Worm (Caenorhabditis elegans) whole organism, L3 larva: ENCODE data around the gene F13B6.1.
A peak's percentile ranks its signal among the peaks of the same experiment; 100 is the strongest.

Experiments
- R02D3.7 ChIP-seq: fragments of 150-350 bp; optimal IDR thresholded peaks from 2 replicates; lab custom pipeline; 2014; ENCODE audit warnings: missing biosample characterization, missing genetic modification characterization
- ZK546.5 ChIP-seq: sonication (generic microtip); optimal IDR thresholded peaks from 2 replicates; lab custom pipeline; 2017; ENCODE audit warnings: missing biosample characterization, missing genetic modification characterization
- aly-2 ChIP-seq: fragments of 150-350 bp; optimal IDR thresholded peaks from 2 replicates; lab custom pipeline; 2014; ENCODE audit warnings: missing biosample characterization, missing genetic modification characterization
- ama-1 ChIP-seq: fragments of 150-350 bp; optimal IDR thresholded peaks from 2 replicates; lab custom pipeline; 2018
- ceh-16 ChIP-seq: sonication (generic microtip); optimal IDR thresholded peaks from 2 replicates; lab custom pipeline; 2017; ENCODE audit warnings: missing biosample characterization, missing genetic modification characterization
- ceh-28 ChIP-seq: fragments of 150-350 bp; optimal IDR thresholded peaks from 2 replicates; lab custom pipeline; 2014; ENCODE audit warnings: missing biosample characterization, missing genetic modification reagents, missing genetic modification characterization
- ceh-82 ChIP-seq: fragments of 150-350 bp; optimal IDR thresholded peaks from 2 replicates; lab custom pipeline; 2014; ENCODE audit warnings: missing biosample characterization, missing genetic modification characterization
- ceh-9 ChIP-seq: sonication (generic microtip); optimal IDR thresholded peaks from 2 replicates; lab custom pipeline; 2018; ENCODE audit warnings: missing biosample characterization, missing genetic modification characterization
- egl-27 ChIP-seq: sonication (generic microtip); optimal IDR thresholded peaks from 4 replicates; lab custom pipeline; 2017; ENCODE audit warnings: missing biosample characterization, missing genetic modification reagents, missing genetic modification characterization
- elt-1 ChIP-seq: fragments of 150-350 bp; optimal IDR thresholded peaks from 2 replicates; lab custom pipeline; 2014; ENCODE audit warnings: missing biosample characterization, missing genetic modification characterization
- elt-2 ChIP-seq: sonication (generic microtip); optimal IDR thresholded peaks from 2 replicates; lab custom pipeline; 2016; ENCODE audit warnings: missing genetic modification reagents, mild to moderate bottlenecking, missing genetic modification characterization, missing compliant biosample characterization
- elt-3 ChIP-seq, 3 experiments: fragments of 150-350 bp in 1 of 3; sonication (generic microtip) in 2 of 3; optimal IDR thresholded peaks; 2 replicates in 2 of 3; 4 replicates in 1 of 3; lab custom pipeline; 2014 to 2017; ENCODE audit warnings: missing biosample characterization in 3 of 3, missing genetic modification characterization in 3 of 3
- eor-1 ChIP-seq, 2 experiments: fragments of 150-350 bp; optimal IDR thresholded peaks; 2 replicates each; lab custom pipeline; 2014 to 2018; ENCODE audit warnings: missing biosample characterization in 2 of 2, missing genetic modification characterization in 2 of 2
- fkh-10 ChIP-seq: sonication (generic microtip); optimal IDR thresholded peaks from 2 replicates; lab custom pipeline; 2017; ENCODE audit warnings: missing biosample characterization, missing genetic modification reagents, missing genetic modification characterization
- fkh-2 ChIP-seq: fragments of 150-350 bp; optimal IDR thresholded peaks from 2 replicates; lab custom pipeline; 2014; ENCODE audit warnings: missing biosample characterization, missing genetic modification reagents, missing genetic modification characterization
- fos-1 ChIP-seq: fragments of 150-350 bp; optimal IDR thresholded peaks from 2 replicates; lab custom pipeline; 2014; ENCODE audit warnings: missing biosample characterization, missing genetic modification characterization
- hmg-11 ChIP-seq: sonication (generic microtip); optimal IDR thresholded peaks from 2 replicates; lab custom pipeline; 2016; ENCODE audit warnings: missing genetic modification characterization, missing compliant biosample characterization
- jun-1 ChIP-seq: fragments of 150-350 bp; optimal IDR thresholded peaks from 2 replicates; lab custom pipeline; 2014; ENCODE audit warnings: missing biosample characterization, missing genetic modification reagents, missing genetic modification characterization
- lin-15B ChIP-seq: fragments of 150-350 bp; optimal IDR thresholded peaks from 2 replicates; lab custom pipeline; 2014; ENCODE audit warnings: missing biosample characterization, missing genetic modification characterization
- lin-39 ChIP-seq: fragments of 150-350 bp; optimal IDR thresholded peaks from 2 replicates; lab custom pipeline; 2018; ENCODE audit warnings: missing biosample characterization, missing genetic modification reagents, missing genetic modification characterization
- lsy-12 ChIP-seq: sonication (generic microtip); optimal IDR thresholded peaks from 2 replicates; lab custom pipeline; 2016; ENCODE audit warnings: mild to moderate bottlenecking, missing genetic modification characterization, missing compliant biosample characterization
- mdl-1 ChIP-seq: fragments of 150-350 bp; optimal IDR thresholded peaks from 2 replicates; lab custom pipeline; 2014; ENCODE audit warnings: missing biosample characterization, missing genetic modification characterization
- nfya-1 ChIP-seq: sonication (generic microtip); optimal IDR thresholded peaks from 2 replicates; lab custom pipeline; 2017; ENCODE audit warnings: missing genetic modification characterization, mild to moderate bottlenecking, missing compliant biosample characterization, antibody characterized with exemption, moderate library complexity; ENCODE audit not compliant: insufficient read depth
- nhr-11 ChIP-seq: fragments of 150-350 bp; optimal IDR thresholded peaks from 2 replicates; lab custom pipeline; 2014; ENCODE audit warnings: missing biosample characterization, missing genetic modification characterization
- nhr-12 ChIP-seq: fragments of 150-350 bp; optimal IDR thresholded peaks from 2 replicates; lab custom pipeline; 2014; ENCODE audit warnings: missing biosample characterization, missing genetic modification characterization
- nhr-23 ChIP-seq: fragments of 150-350 bp; optimal IDR thresholded peaks from 2 replicates; lab custom pipeline; 2014; ENCODE audit warnings: missing biosample characterization, missing genetic modification reagents, missing genetic modification characterization
- nhr-237 ChIP-seq: fragments of 150-350 bp; optimal IDR thresholded peaks from 2 replicates; lab custom pipeline; 2014; ENCODE audit warnings: missing biosample characterization, missing genetic modification characterization
- nhr-25 ChIP-seq: sonication (generic microtip); optimal IDR thresholded peaks from 2 replicates; lab custom pipeline; 2017; ENCODE audit warnings: missing biosample characterization, missing genetic modification characterization
- nhr-28 ChIP-seq: fragments of 150-350 bp; optimal IDR thresholded peaks from 2 replicates; lab custom pipeline; 2014; ENCODE audit warnings: missing biosample characterization, missing genetic modification characterization
- nhr-43 ChIP-seq: sonication (generic microtip); optimal IDR thresholded peaks from 2 replicates; lab custom pipeline; 2016; ENCODE audit warnings: mild to moderate bottlenecking, missing genetic modification characterization, missing compliant biosample characterization; ENCODE audit not compliant: poor library complexity, severe bottlenecking
- nhr-76 ChIP-seq: fragments of 150-350 bp; sonication (generic microtip); optimal IDR thresholded peaks from 5 replicates; lab custom pipeline; 2014; ENCODE audit warnings: missing biosample characterization, missing genetic modification characterization
- nhr-77 ChIP-seq: fragments of 150-350 bp; optimal IDR thresholded peaks from 2 replicates; lab custom pipeline; 2014; ENCODE audit warnings: missing biosample characterization, missing genetic modification characterization
- pha-4 ChIP-seq: fragments of 150-350 bp; optimal IDR thresholded peaks from 2 replicates; lab custom pipeline; 2014; ENCODE audit warnings: missing biosample characterization, missing genetic modification reagents, missing genetic modification characterization
- pqm-1 ChIP-seq: fragments of 150-350 bp; optimal IDR thresholded peaks from 2 replicates; lab custom pipeline; 2017; ENCODE audit warnings: missing biosample characterization, missing genetic modification characterization, inconsistent platforms
- sea-2 ChIP-seq: fragments of 150-350 bp; sonication (generic microtip); optimal IDR thresholded peaks from 4 replicates; lab custom pipeline; 2014; ENCODE audit warnings: missing biosample characterization, missing genetic modification reagents, missing genetic modification characterization
- skn-1 ChIP-seq: fragments of 150-350 bp; optimal IDR thresholded peaks from 2 replicates; lab custom pipeline; 2014; ENCODE audit warnings: missing biosample characterization, missing genetic modification characterization
- snpc-4 ChIP-seq: fragments of 150-350 bp; optimal IDR thresholded peaks from 2 replicates; lab custom pipeline; 2014; ENCODE audit warnings: missing biosample characterization, missing genetic modification characterization
- tbx-2 ChIP-seq: sonication (generic microtip); optimal IDR thresholded peaks from 2 replicates; lab custom pipeline; 2016; ENCODE audit warnings: mild to moderate bottlenecking, missing genetic modification characterization, missing compliant biosample characterization
- unc-62 ChIP-seq: fragments of 150-350 bp; sonication (generic microtip); optimal IDR thresholded peaks from 4 replicates; lab custom pipeline; 2014; ENCODE audit warnings: missing biosample characterization, missing genetic modification reagents, missing genetic modification characterization
- zag-1 ChIP-seq: fragments of 150-350 bp; optimal IDR thresholded peaks from 2 replicates; lab custom pipeline; 2014; ENCODE audit warnings: missing biosample characterization, missing genetic modification characterization
- ztf-4 ChIP-seq: fragments of 150-350 bp; optimal IDR thresholded peaks from 2 replicates; lab custom pipeline; 2014; ENCODE audit warnings: missing biosample characterization, missing genetic modification characterization

The F13B6.1 gene

ce11 chrIV:7506711-7507110 is 50.4 kb downstream of the F13B6.1 start:
- TF ChIP-seq nfya-1 = no peak
- no peak for TF ChIP-seq nhr-12 (tag; lab: Kevin White, UChicago)
- no peak for TF ChIP-seq tbx-2 (tag; lab: Kevin White, UChicago)
- no peak for TF ChIP-seq lsy-12 (tag; lab: Kevin White, UChicago)
- no peak for TF ChIP-seq hmg-11 (tag; lab: Kevin White, UChicago)
- TF ChIP-seq R02D3.7 (tag; lab: Kevin White, UChicago) = no peak
- no peak for TF ChIP-seq elt-3 (tag; optimal IDR thresholded peaks at IDR 0.05; lab: Kevin White, UChicago)
- no peak for TF ChIP-seq nhr-23
- no peak for TF ChIP-seq fkh-10
- no peak for TF ChIP-seq jun-1 (tag; lab: Kevin White, UChicago)
- no peak for TF ChIP-seq ama-1 (lab: Kevin White, UChicago)
- TF ChIP-seq pqm-1 (tag; lab: Kevin White, UChicago) = no peak
- no peak for TF ChIP-seq unc-62 (GFP tag; lab: Kevin White, UChicago)
- TF ChIP-seq nhr-11 (tag; lab: Kevin White, UChicago) = no peak
- no peak for TF ChIP-seq nhr-77 (tag; lab: Kevin White, UChicago)

ce11 chrIV:7507305-7507704 is 51.0 kb downstream of the F13B6.1 start:
- no peak for TF ChIP-seq fkh-2
- TF ChIP-seq snpc-4 (tag; lab: Kevin White, UChicago) = no peak
- TF ChIP-seq nhr-43 (tag; lab: Kevin White, UChicago) = peak; percentile 52
- TF ChIP-seq ztf-4 (tag; lab: Kevin White, UChicago) = no peak
- no peak for TF ChIP-seq egl-27 (tag; lab: Kevin White, UChicago)
- TF ChIP-seq fos-1 (tag; lab: Kevin White, UChicago) = no peak
- TF ChIP-seq ceh-82 (tag; lab: Kevin White, UChicago) = no peak
- no peak for TF ChIP-seq tbx-2 (tag; lab: Kevin White, UChicago)
- no peak for TF ChIP-seq pqm-1 (tag; lab: Kevin White, UChicago)
- TF ChIP-seq elt-1 (tag; lab: Kevin White, UChicago) = no peak
- TF ChIP-seq nhr-25 (tag; lab: Kevin White, UChicago) = peak; percentile 33
- TF ChIP-seq fkh-10 = no peak
- peak; percentile 29 for TF ChIP-seq nhr-23
- TF ChIP-seq zag-1 (tag; lab: Kevin White, UChicago) = no peak
- TF ChIP-seq lsy-12 (tag; lab: Kevin White, UChicago) = no peak
- no peak for TF ChIP-seq ceh-9
- no peak for TF ChIP-seq skn-1
- peak; percentile 37 for TF ChIP-seq elt-2 (tag; lab: Kevin White, UChicago)
- TF ChIP-seq nfya-1 = no peak
- TF ChIP-seq aly-2 (tag; lab: Kevin White, UChicago) = no peak
- TF ChIP-seq elt-3 (tag; optimal IDR thresholded peaks at IDR 0.05; lab: Kevin White, UChicago) = no peak
- no peak for TF ChIP-seq nhr-12 (tag; lab: Kevin White, UChicago)
- no peak for TF ChIP-seq jun-1 (tag; lab: Kevin White, UChicago)
- no peak for TF ChIP-seq ceh-28 (tag; lab: Kevin White, UChicago)
- no peak for TF ChIP-seq R02D3.7 (tag; lab: Kevin White, UChicago)
- TF ChIP-seq nhr-28 (tag; lab: Kevin White, UChicago) = no peak
- peak; percentile 66 for TF ChIP-seq pha-4
- no peak for TF ChIP-seq unc-62 (GFP tag; lab: Kevin White, UChicago)
- no peak for TF ChIP-seq ZK546.5 (tag; lab: Kevin White, UChicago)
- TF ChIP-seq sea-2 = no peak
- no peak for TF ChIP-seq mdl-1 (tag; lab: Kevin White, UChicago)
- no peak for TF ChIP-seq hmg-11 (tag; lab: Kevin White, UChicago)
- TF ChIP-seq lin-39 (tag; lab: Kevin White, UChicago) = no peak
- TF ChIP-seq eor-1 (tag; optimal IDR thresholded peaks at IDR 0.05; lab: Kevin White, UChicago) = no peak
- no peak for TF ChIP-seq nhr-76 (tag; lab: Kevin White, UChicago)
- TF ChIP-seq nhr-237 (tag; lab: Kevin White, UChicago) = no peak
- peak; percentile 23 for TF ChIP-seq lin-15B (tag; lab: Kevin White, UChicago)
- peak; percentile 83 for TF ChIP-seq ama-1 (lab: Kevin White, UChicago)
- TF ChIP-seq nhr-11 (tag; lab: Kevin White, UChicago) = no peak
- no peak for TF ChIP-seq ceh-16
